Worm (Caenorhabditis elegans) whole organism, late embryonic: ENCODE measurements around the gene ZK1320.13.
A peak's percentile ranks its signal among the peaks of the same experiment; 100 is the strongest.

Experiments
- C08G9.2 ChIP-seq: sonication (generic microtip); optimal IDR thresholded peaks from 2 replicates; lab custom pipeline; 2016; ENCODE audit warnings: mild to moderate bottlenecking, missing genetic modification characterization, moderate library complexity, missing compliant biosample characterization
- ceh-14 ChIP-seq: sonication (generic microtip); optimal IDR thresholded peaks from 2 replicates; lab custom pipeline; 2016; ENCODE audit warnings: missing genotype, missing genetic modification characterization, missing compliant biosample characterization
- ceh-19 ChIP-seq: fragments of 200-800 bp; sonication (Bioruptor generic); optimal IDR thresholded peaks from 2 replicates; lab custom pipeline; 2018; ENCODE audit warnings: mild to moderate bottlenecking, missing genetic modification characterization, missing compliant biosample characterization
- ceh-22 ChIP-seq: sonication (generic microtip); optimal IDR thresholded peaks from 2 replicates; lab custom pipeline; 2017; ENCODE audit warnings: missing biosample characterization, missing genetic modification characterization
- ceh-24 ChIP-seq: sonication (generic microtip); optimal IDR thresholded peaks from 2 replicates; lab custom pipeline; 2016; ENCODE audit warnings: mild to moderate bottlenecking, missing genetic modification characterization, missing compliant biosample characterization
- ceh-30 ChIP-seq: fragments of 150-350 bp; optimal IDR thresholded peaks from 2 replicates; lab custom pipeline; 2014; ENCODE audit warnings: missing biosample characterization, missing genetic modification characterization
- ceh-31 ChIP-seq: sonication (generic microtip); optimal IDR thresholded peaks from 2 replicates; lab custom pipeline; 2016; ENCODE audit warnings: missing genetic modification characterization, missing compliant biosample characterization
- ceh-34 ChIP-seq: sonication (generic microtip); optimal IDR thresholded peaks from 2 replicates; lab custom pipeline; 2016; ENCODE audit warnings: mild to moderate bottlenecking, missing genetic modification characterization, missing compliant biosample characterization
- ceh-48 ChIP-seq: sonication (generic microtip); optimal IDR thresholded peaks from 2 replicates; lab custom pipeline; 2016; ENCODE audit warnings: missing genetic modification characterization, inconsistent platforms, missing compliant biosample characterization
- che-1 ChIP-seq: sonication (generic microtip); optimal IDR thresholded peaks from 2 replicates; lab custom pipeline; 2016; ENCODE audit warnings: mild to moderate bottlenecking, missing genetic modification characterization, missing compliant biosample characterization
- dmd-4 ChIP-seq: sonication (generic microtip); optimal IDR thresholded peaks from 2 replicates; lab custom pipeline; 2016; ENCODE audit warnings: borderline replicate concordance, missing genetic modification characterization, missing compliant biosample characterization
- dve-1 ChIP-seq: sonication (generic microtip); optimal IDR thresholded peaks from 2 replicates; lab custom pipeline; 2017; ENCODE audit warnings: antibody characterized with exemption, mild to moderate bottlenecking, missing genetic modification characterization, missing compliant biosample characterization
- elt-2 ChIP-seq: sonication (generic microtip); optimal IDR thresholded peaks from 2 replicates; lab custom pipeline; 2016; ENCODE audit warnings: missing genetic modification reagents, missing genetic modification characterization, missing compliant biosample characterization
- elt-4 ChIP-seq: sonication (generic microtip); optimal IDR thresholded peaks from 2 replicates; lab custom pipeline; 2016; ENCODE audit warnings: missing genetic modification characterization, missing compliant biosample characterization
- fax-1 ChIP-seq: sonication (generic microtip); optimal IDR thresholded peaks from 2 replicates; lab custom pipeline; 2016; ENCODE audit warnings: missing genotype, missing genetic modification characterization, missing compliant biosample characterization
- hlh-13 ChIP-seq: fragments of 200-800 bp; sonication (Bioruptor generic); optimal IDR thresholded peaks from 2 replicates; lab custom pipeline; 2018; ENCODE audit warnings: mild to moderate bottlenecking, missing genetic modification characterization, missing compliant biosample characterization
- hlh-15 ChIP-seq: sonication (generic microtip); optimal IDR thresholded peaks from 2 replicates; lab custom pipeline; 2016; ENCODE audit warnings: missing genetic modification characterization, missing compliant biosample characterization
- hlh-6 ChIP-seq: sonication (generic microtip); optimal IDR thresholded peaks from 2 replicates; lab custom pipeline; 2016; ENCODE audit warnings: missing genotype, missing genetic modification characterization, missing compliant biosample characterization
- hlh-8 ChIP-seq: sonication (generic microtip); optimal IDR thresholded peaks from 2 replicates; lab custom pipeline; 2016; ENCODE audit warnings: missing genotype, missing genetic modification characterization, missing compliant biosample characterization
- nhr-232 ChIP-seq: sonication (generic microtip); optimal IDR thresholded peaks from 2 replicates; lab custom pipeline; 2016; ENCODE audit warnings: missing genetic modification characterization, missing compliant biosample characterization
- npax-4 ChIP-seq: sonication (generic microtip); optimal IDR thresholded peaks from 2 replicates; lab custom pipeline; 2016; ENCODE audit warnings: missing genetic modification characterization, missing compliant biosample characterization
- odd-2 ChIP-seq: sonication (generic microtip); optimal IDR thresholded peaks from 2 replicates; lab custom pipeline; 2017; ENCODE audit warnings: antibody characterized with exemption, mild to moderate bottlenecking, missing genetic modification characterization, missing compliant biosample characterization
- pag-3 ChIP-seq: sonication (generic microtip); optimal IDR thresholded peaks from 2 replicates; lab custom pipeline; 2016; ENCODE audit warnings: missing compliant biosample characterization, missing genetic modification characterization, borderline replicate concordance
- pat-9 ChIP-seq: fragments of 200-800 bp; sonication (Bioruptor generic); optimal IDR thresholded peaks from 2 replicates; lab custom pipeline; 2018; ENCODE audit warnings: mild to moderate bottlenecking, missing genetic modification characterization, moderate library complexity, missing compliant biosample characterization
- pha-4 ChIP-seq: fragments of 150-350 bp; optimal IDR thresholded peaks from 2 replicates; lab custom pipeline; 2018; ENCODE audit warnings: missing biosample characterization, missing genetic modification reagents, missing genetic modification characterization
- pqm-1 ChIP-seq: sonication (generic microtip); optimal IDR thresholded peaks from 2 replicates; lab custom pipeline; 2016; ENCODE audit warnings: missing genetic modification characterization, missing compliant biosample characterization
- ref-2 ChIP-seq: sonication (generic microtip); optimal IDR thresholded peaks from 2 replicates; lab custom pipeline; 2016; ENCODE audit warnings: missing genetic modification characterization, missing compliant biosample characterization
- sdc-2 ChIP-seq: sonication (generic microtip); optimal IDR thresholded peaks from 2 replicates; lab custom pipeline; 2016; ENCODE audit warnings: missing genotype, missing genetic modification characterization, missing compliant biosample characterization
- sox-2 ChIP-seq: fragments of 200-800 bp; sonication (Bioruptor generic); IDR thresholded peaks from 2 replicates; pipeline ENCODE4 v1.3.6; 2022; ENCODE audit warnings: missing genetic modification reagents, missing genetic modification characterization, missing compliant biosample characterization
- sox-4 ChIP-seq: sonication (generic microtip); optimal IDR thresholded peaks from 2 replicates; lab custom pipeline; 2017; ENCODE audit warnings: mild to moderate bottlenecking, missing genetic modification characterization, inconsistent platforms, missing compliant biosample characterization
- tbx-7 ChIP-seq: sonication (generic microtip); optimal IDR thresholded peaks from 2 replicates; lab custom pipeline; 2016; ENCODE audit warnings: missing genotype, missing genetic modification characterization, missing compliant biosample characterization
- ttx-3 ChIP-seq: sonication (generic microtip); optimal IDR thresholded peaks from 2 replicates; lab custom pipeline; 2016; ENCODE audit warnings: missing genetic modification reagents, missing genetic modification characterization, missing compliant biosample characterization
- unc-42 ChIP-seq: sonication (generic microtip); optimal IDR thresholded peaks from 2 replicates; lab custom pipeline; 2016; ENCODE audit warnings: missing genotype, missing genetic modification characterization, missing compliant biosample characterization
- zip-5 ChIP-seq: sonication (generic microtip); optimal IDR thresholded peaks from 2 replicates; lab custom pipeline; 2016; ENCODE audit warnings: missing genetic modification characterization, missing compliant biosample characterization

The ZK1320.13 gene

ce11 chrII:9660379-9660778 lies 20.2 kb upstream of the ZK1320.13 start, which contains the start of gene ZK1320.3:
Gene ZK1320.3, minus strand, starts transcription at chrII:9660419.
- no peak for TF ChIP-seq ceh-30 (tag; lab: Kevin White, UChicago)
- TF ChIP-seq ceh-14 (tag; lab: Kevin White, UChicago), result no peak
- TF ChIP-seq hlh-8 (tag; lab: Kevin White, UChicago), result no peak

- TF ChIP-seq tbx-7 (tag; lab: Kevin White, UChicago) (no peak), ceh-19 (GFP tag; lab: Kevin White, UChicago) (no peak), C08G9.2 (tag; lab: Kevin White, UChicago) (no peak), hlh-15 (tag; lab: Kevin White, UChicago) (no peak), pat-9 (tag; lab: Kevin White, UChicago) (no peak), ceh-30 (tag; lab: Kevin White, UChicago) (no peak), hlh-6 (tag; lab: Kevin White, UChicago) (no peak), zip-5 (tag; lab: Kevin White, UChicago) (no peak), elt-4 (no peak), sdc-2 (tag; lab: Kevin White, UChicago) (no peak)
These were observed 18.4 kb upstream of the ZK1320.13 start for ce11 chrII:9662160-9662559.

ce11 chrII:9662797-9663196 lies 17.8 kb upstream of the ZK1320.13 start, which contains the start of gene cyp-13A10:
Gene cyp-13A10, minus strand, starts transcription at chrII:9662884.
- TF ChIP-seq pat-9 (tag; lab: Kevin White, UChicago) (no peak), nhr-232 (tag; lab: Kevin White, UChicago) (no peak), hlh-8 (tag; lab: Kevin White, UChicago) (no peak), pha-4 (tag; lab: Kevin White, UChicago) (no peak), dve-1 (tag; lab: Kevin White, UChicago) (no peak), fax-1 (tag; lab: Kevin White, UChicago) (no peak), dmd-4 (tag; lab: Kevin White, UChicago) (no peak)

- no peak for TF ChIP-seq npax-4 (tag; lab: Kevin White, UChicago)
- no peak for TF ChIP-seq hlh-8 (tag; lab: Kevin White, UChicago)
- no peak for TF ChIP-seq ref-2 (tag; lab: Kevin White, UChicago)
- no peak for TF ChIP-seq sox-2 (GFP tag; lab: Robert Waterston, UW)
- TF ChIP-seq pag-3 (tag; lab: Kevin White, UChicago), result no peak
- TF ChIP-seq ttx-3 (tag; lab: Kevin White, UChicago), result no peak
These were observed 15.0 kb upstream of the ZK1320.13 start, which contains the start of gene ZK1320.5 for ce11 chrII:9665577-9665976. Gene ZK1320.5, minus strand, starts transcription at chrII:9665677.

ce11 chrII:9667382-9667781 lies 13.2 kb upstream of the ZK1320.13 start, which contains the start of gene ZK1320.11:
Gene ZK1320.11, plus strand, starts transcription at chrII:9667624.
- TF ChIP-seq hlh-8 (tag; lab: Kevin White, UChicago) (peak; percentile 43), che-1 (tag; lab: Kevin White, UChicago) (no peak)

- no peak for TF ChIP-seq hlh-13
- TF ChIP-seq sox-2 (GFP tag; lab: Robert Waterston, UW), result no peak
- TF ChIP-seq ceh-31 (tag; lab: Kevin White, UChicago), result peak; percentile 1
- TF ChIP-seq unc-42 (tag; lab: Kevin White, UChicago), result peak; percentile 20
- no peak for TF ChIP-seq sdc-2 (tag; lab: Kevin White, UChicago)
- peak; percentile 67 for TF ChIP-seq ceh-48
- peak; percentile 10 for TF ChIP-seq elt-2 (tag; lab: Kevin White, UChicago)
These were observed 11.6 kb upstream of the ZK1320.13 start, which contains the start of gene taf-8 for ce11 chrII:9668959-9669358. Gene taf-8, plus strand, starts transcription at chrII:9669318.

ce11 chrII:9671308-9671707 lies 9.3 kb upstream of the ZK1320.13 start, which contains the start of gene ZK1320.7:
Gene ZK1320.7, plus strand, starts transcription at chrII:9671608.
- no peak for TF ChIP-seq sdc-2 (tag; lab: Kevin White, UChicago)
- no peak for TF ChIP-seq ceh-24 (tag; lab: Kevin White, UChicago)
- TF ChIP-seq npax-4 (tag; lab: Kevin White, UChicago), result no peak
- no peak for TF ChIP-seq ceh-48
- no peak for TF ChIP-seq pat-9 (tag; lab: Kevin White, UChicago)
- TF ChIP-seq hlh-8 (tag; lab: Kevin White, UChicago), result no peak
- TF ChIP-seq pqm-1, result no peak
- TF ChIP-seq ceh-22, result no peak
- TF ChIP-seq ceh-34 (tag; lab: Kevin White, UChicago), result no peak
- no peak for TF ChIP-seq C08G9.2 (tag; lab: Kevin White, UChicago)
- no peak for TF ChIP-seq sox-2 (GFP tag; lab: Robert Waterston, UW)
- no peak for TF ChIP-seq odd-2
- no peak for TF ChIP-seq sox-4
